Worm (Caenorhabditis elegans) whole organism, L1 larva: Measurements from ENCODE around the gene Y66D12A.24.

Experiments used
- aha-1 ChIP-seq: fragments of 150-350 bp; optimal IDR thresholded peaks from 2 replicates; lab custom pipeline; 2014; ENCODE audit warnings: missing biosample characterization, missing genetic modification characterization
- ama-1 ChIP-seq: fragments of 150-350 bp; optimal IDR thresholded peaks from 2 replicates; lab custom pipeline; 2014
- ceh-82 ChIP-seq, 3 experiments: fragments of 150-350 bp in 1 of 3; sonication (generic microtip) in 2 of 3; optimal IDR thresholded peaks; 2 replicates each; lab custom pipeline; 2014 to 2017; ENCODE audit warnings: missing biosample characterization in 3 of 3, missing genetic modification characterization in 3 of 3
- ces-1 ChIP-seq: fragments of 150-350 bp; optimal IDR thresholded peaks from 2 replicates; lab custom pipeline; 2014; ENCODE audit warnings: missing biosample characterization, missing genetic modification reagents, missing genetic modification characterization
- egl-27 ChIP-seq, 2 experiments: fragments of 150-350 bp in 1 of 2; sonication (generic microtip); optimal IDR thresholded peaks; 3 replicates each; lab custom pipeline; 2017 to 2018; ENCODE audit warnings: missing biosample characterization in 2 of 2, missing genetic modification characterization in 2 of 2, missing genetic modification reagents in 2 of 2
- elt-2 ChIP-seq: sonication (generic microtip); optimal IDR thresholded peaks from 2 replicates; lab custom pipeline; 2016; ENCODE audit warnings: missing genetic modification characterization, mild to moderate bottlenecking, inconsistent platforms, missing compliant biosample characterization, missing genetic modification reagents
- fkh-10 ChIP-seq: sonication (generic microtip); optimal IDR thresholded peaks from 2 replicates; lab custom pipeline; 2017; ENCODE audit warnings: missing biosample characterization, missing genetic modification reagents, missing genetic modification characterization
- hlh-17 ChIP-seq: fragments of 200-800 bp; sonication (Bioruptor generic); optimal IDR thresholded peaks from 2 replicates; lab custom pipeline; 2018; ENCODE audit warnings: missing genetic modification characterization, mild to moderate bottlenecking, missing compliant biosample characterization, moderate library complexity, borderline replicate concordance
- nhr-12 ChIP-seq: sonication (generic microtip); optimal IDR thresholded peaks from 2 replicates; lab custom pipeline; 2017; ENCODE audit warnings: missing biosample characterization, missing genetic modification characterization
- ztf-11 ChIP-seq, 2 experiments: sonication (generic microtip); optimal IDR thresholded peaks; 2 replicates each; lab custom pipeline; 2016 to 2017; ENCODE audit warnings: missing genetic modification characterization in 2 of 2, missing biosample characterization in 1 of 2, missing compliant biosample characterization in 1 of 2

- TF ChIP-seq nhr-12 (tag; lab: Kevin White, UChicago) = no peak
- no peak for TF ChIP-seq elt-2 (tag; lab: Kevin White, UChicago)
- TF ChIP-seq aha-1 = no peak
- TF ChIP-seq ztf-11 (tag; optimal IDR thresholded peaks at IDR 0.05; lab: Kevin White, UChicago) = no peak
- TF ChIP-seq egl-27 (tag; optimal IDR thresholded peaks at IDR 0.05; lab: Kevin White, UChicago) = no peak
- no peak for TF ChIP-seq ces-1 (GFP tag; lab: Kevin White, UChicago)
- TF ChIP-seq ama-1 (lab: Kevin White, UChicago) = no peak
- no peak for TF ChIP-seq ceh-82 (tag; optimal IDR thresholded peaks at IDR 0.05; lab: Kevin White, UChicago)
- no peak for TF ChIP-seq fkh-10
- no peak for TF ChIP-seq hlh-17 (GFP tag; lab: Kevin White, UChicago)
Measured at ce11 chrIII:11456577-11456976, 40.1 kb upstream of the Y66D12A.24 start, which contains the start of gene plr-1.
